Worm (Caenorhabditis elegans) whole organism, L2 larva: ENCODE data around the gene frl-1.

Source experiments
- ZK546.5 ChIP-seq: sonication (generic microtip); optimal IDR thresholded peaks from 2 replicates; lab custom pipeline; 2017; ENCODE audit warnings: missing biosample characterization, missing genetic modification characterization
- lin-11 ChIP-seq: fragments of 150-350 bp; sonication (generic microtip); optimal IDR thresholded peaks from 2 replicates; lab custom pipeline; 2014; ENCODE audit warnings: missing biosample characterization, missing genetic modification characterization, inconsistent platforms, mixed read lengths
- lin-13 ChIP-seq: fragments of 150-350 bp; optimal IDR thresholded peaks from 2 replicates; lab custom pipeline; 2014; ENCODE audit warnings: missing biosample characterization, missing genetic modification reagents, missing genetic modification characterization
- lsy-2 ChIP-seq, 2 experiments: fragments of 150-350 bp in 1 of 2; sonication (generic microtip) in 1 of 2; optimal IDR thresholded peaks; 2 replicates each; lab custom pipeline; 2014 to 2017; ENCODE audit warnings: missing biosample characterization in 2 of 2, missing genetic modification characterization in 2 of 2
- nhr-11 ChIP-seq: fragments of 150-350 bp; optimal IDR thresholded peaks from 2 replicates; lab custom pipeline; 2014; ENCODE audit warnings: missing biosample characterization, missing genetic modification characterization
- snpc-4 ChIP-seq: fragments of 150-350 bp; optimal IDR thresholded peaks from 2 replicates; lab custom pipeline; 2014; ENCODE audit warnings: missing biosample characterization, missing genetic modification characterization
- ztf-4 ChIP-seq: fragments of 150-350 bp; optimal IDR thresholded peaks from 2 replicates; lab custom pipeline; 2014; ENCODE audit warnings: missing biosample characterization, missing genetic modification characterization

- TF ChIP-seq ZK546.5 (tag; lab: Kevin White, UChicago) (no peak), nhr-11 (tag; lab: Kevin White, UChicago) (no peak), lsy-2 (tag; optimal IDR thresholded peaks at IDR 0.05; lab: Kevin White, UChicago) (no peak), lin-11 (tag; lab: Kevin White, UChicago) (no peak), ztf-4 (no peak), snpc-4 (tag; lab: Kevin White, UChicago) (no peak), lin-13 (GFP tag; lab: Kevin White, UChicago) (no peak)
Observed at ce11 chrIII:2159152-2159551, 35.2 kb downstream of the frl-1 start.
